Worm (Caenorhabditis elegans): ENCODE measurements around the gene mdt-15.

mdt-15 gene

ce11 chrIII:5814799-5815198 is 18.8 kb downstream of the mdt-15 start, which contains the start of gene R12B2.7:
TSS of gene R12B2.7 (plus strand) at chrIII:5815045.
- TF ChIP-seq nhr-11 (tag; optimal IDR thresholded peaks at IDR 0.05), result no peak
- no peak for TF ChIP-seq eyg-1 (tag; optimal IDR thresholded peaks at IDR 0.05)
- TF ChIP-seq unc-55 (GFP tag; optimal IDR thresholded peaks at IDR 0.05), result peak; percentile 34
- peak; percentile 13 for TF ChIP-seq tbx-2 (tag; optimal IDR thresholded peaks at IDR 0.05)

DNA sequence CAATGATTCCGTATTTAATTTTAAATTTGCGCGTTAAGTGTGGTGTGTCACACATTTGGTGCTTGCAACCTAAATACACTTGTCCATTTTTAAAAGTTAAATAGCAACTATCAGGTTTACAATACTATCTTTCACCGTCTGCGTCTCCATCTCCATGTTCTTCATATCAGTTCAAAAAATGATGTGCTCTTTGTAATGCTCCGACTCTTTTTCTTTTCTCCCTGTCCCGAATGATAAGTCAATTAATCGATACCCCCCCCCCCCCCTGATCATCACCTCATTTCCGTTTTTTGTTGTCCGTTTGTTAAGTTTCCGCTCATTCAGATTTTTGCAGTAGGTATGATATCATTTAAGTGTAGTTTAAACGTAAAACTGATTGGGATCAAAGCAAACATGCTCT is 19.5 kb downstream of the mdt-15 start:
- peak; percentile 20 for TF ChIP-seq elt-2 (tag; optimal IDR thresholded peaks at IDR 0.05)
- TF ChIP-seq ceh-22 (tag; optimal IDR thresholded peaks at IDR 0.05), result no peak

DNA sequence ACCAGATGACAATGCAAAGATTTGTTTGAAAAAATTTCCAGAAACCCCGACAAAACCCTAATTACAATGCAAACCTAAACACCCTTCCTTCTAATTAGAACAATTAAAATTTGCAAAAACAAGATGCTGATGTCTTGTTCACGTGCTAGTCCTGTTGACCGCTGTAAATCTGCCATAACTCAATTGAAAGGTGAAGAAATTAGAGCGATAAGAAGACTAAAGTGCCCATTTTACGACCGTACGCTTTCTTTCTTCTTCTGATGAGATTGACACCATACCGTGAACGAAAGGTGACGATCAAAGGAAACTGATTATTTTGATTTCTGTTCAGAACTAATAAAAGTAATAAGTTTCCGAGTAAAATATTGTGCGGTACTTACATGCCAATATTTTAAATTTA is 20.1 kb downstream of the mdt-15 start:
- no peak for TF ChIP-seq ceh-45 (GFP tag; IDR thresholded peaks at IDR 0.05)
- no peak for TF ChIP-seq F13H6.1 (tag; optimal IDR thresholded peaks at IDR 0.05)
- no peak for TF ChIP-seq fkh-10 (GFP tag; optimal IDR thresholded peaks at IDR 0.05)
- TF ChIP-seq ceh-31 (tag; optimal IDR thresholded peaks at IDR 0.05), result no peak
- TF ChIP-seq sox-2 (GFP tag; IDR thresholded peaks at IDR 0.05), result no peak
- no peak for TF ChIP-seq mec-3 (tag; optimal IDR thresholded peaks at IDR 0.05; ENCODE audit: borderline replicate concordance)
- no peak for TF ChIP-seq ceh-19 (GFP tag; optimal IDR thresholded peaks at IDR 0.05)
- no peak for TF ChIP-seq pqm-1 (tag; optimal IDR thresholded peaks at IDR 0.05)
- TF ChIP-seq pat-9 (tag; optimal IDR thresholded peaks at IDR 0.05), result no peak

ce11 chrIII:5812672-5813071 is 20.9 kb downstream of the mdt-15 start:
- no peak for TF ChIP-seq ztf-16 (tag; optimal IDR thresholded peaks at IDR 0.05)
- no peak for TF ChIP-seq npax-4 (tag; optimal IDR thresholded peaks at IDR 0.05)
- TF ChIP-seq fax-1 (tag; optimal IDR thresholded peaks at IDR 0.05), result no peak
- TF ChIP-seq unc-55 (GFP tag; optimal IDR thresholded peaks at IDR 0.05), result peak; percentile 79
- TF ChIP-seq ceh-19 (GFP tag; optimal IDR thresholded peaks at IDR 0.05), result no peak
- TF ChIP-seq ceh-31 (tag; optimal IDR thresholded peaks at IDR 0.05), result no peak
- TF ChIP-seq ahr-1 (tag; optimal IDR thresholded peaks at IDR 0.05), result no peak
- TF ChIP-seq lim-6 (tag; optimal IDR thresholded peaks at IDR 0.05), result no peak
- TF ChIP-seq elt-2 (tag; optimal IDR thresholded peaks at IDR 0.05), result no peak
- peak; percentile 57 for TF ChIP-seq nfya-1 (tag; optimal IDR thresholded peaks at IDR 0.05)
- no peak for TF ChIP-seq nhr-11 (tag; optimal IDR thresholded peaks at IDR 0.05)
- no peak for TF ChIP-seq ceh-48 (tag; optimal IDR thresholded peaks at IDR 0.05)

DNA sequence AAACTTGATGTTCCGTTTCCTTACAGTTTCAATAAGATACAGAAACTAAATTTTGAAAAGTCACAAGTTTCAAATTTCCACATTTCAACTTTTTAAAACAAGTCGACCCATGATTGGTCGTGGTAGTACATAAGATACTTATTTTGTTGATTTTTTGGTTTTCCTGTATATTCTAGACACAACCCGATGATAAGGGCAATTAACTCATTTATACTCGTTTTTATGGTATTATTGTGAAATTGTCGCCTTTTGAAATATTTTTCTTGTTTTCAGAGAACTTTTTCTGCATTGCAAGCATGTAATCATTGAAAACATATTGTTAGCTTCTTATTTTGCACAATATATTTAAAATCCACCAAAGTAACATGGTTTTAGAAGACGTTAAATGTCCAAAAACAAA is 21.6 kb downstream of the mdt-15 start:
- TF ChIP-seq pat-9 (tag; optimal IDR thresholded peaks at IDR 0.05), result no peak
- TF ChIP-seq fkh-10 (GFP tag; optimal IDR thresholded peaks at IDR 0.05), result no peak
- no peak for TF ChIP-seq ceh-30 (tag; optimal IDR thresholded peaks at IDR 0.05)
- no peak for TF ChIP-seq lim-6 (tag; optimal IDR thresholded peaks at IDR 0.05)
- no peak for TF ChIP-seq ztf-16 (tag; optimal IDR thresholded peaks at IDR 0.05)
- no peak for TF ChIP-seq pqm-1 (tag; optimal IDR thresholded peaks at IDR 0.05)
- no peak for TF ChIP-seq Y22D7AL.16 (tag; optimal IDR thresholded peaks at IDR 0.05)

ce11 chrIII:5810012-5810411 is 23.5 kb downstream of the mdt-15 start:
- TF ChIP-seq F13H6.1 (tag; optimal IDR thresholded peaks at IDR 0.05), result no peak
- no peak for TF ChIP-seq zip-5 (tag; optimal IDR thresholded peaks at IDR 0.05)
- TF ChIP-seq odd-2 (tag; optimal IDR thresholded peaks at IDR 0.05), result no peak
- no peak for TF ChIP-seq mec-3 (tag; optimal IDR thresholded peaks at IDR 0.05; ENCODE audit: borderline replicate concordance)
- TF ChIP-seq pqm-1 (tag; optimal IDR thresholded peaks at IDR 0.05), result no peak
- no peak for TF ChIP-seq rnt-1 (tag; optimal IDR thresholded peaks at IDR 0.05)
- no peak for TF ChIP-seq madf-2 (tag; optimal IDR thresholded peaks at IDR 0.05)
- TF ChIP-seq ceh-9 (tag; optimal IDR thresholded peaks at IDR 0.05), result no peak
- no peak for TF ChIP-seq pat-9 (tag; optimal IDR thresholded peaks at IDR 0.05)
- TF ChIP-seq unc-86 (tag; optimal IDR thresholded peaks at IDR 0.05), result no peak
- TF ChIP-seq C08G9.2 (tag; optimal IDR thresholded peaks at IDR 0.05), result no peak
- TF ChIP-seq hlh-13 (GFP tag; optimal IDR thresholded peaks at IDR 0.05), result no peak
- no peak for TF ChIP-seq sox-2 (GFP tag; IDR thresholded peaks at IDR 0.05)
